Worm (Caenorhabditis elegans): Measurements from ENCODE around the gene rpl-35.

Gene rpl-35

DNA sequence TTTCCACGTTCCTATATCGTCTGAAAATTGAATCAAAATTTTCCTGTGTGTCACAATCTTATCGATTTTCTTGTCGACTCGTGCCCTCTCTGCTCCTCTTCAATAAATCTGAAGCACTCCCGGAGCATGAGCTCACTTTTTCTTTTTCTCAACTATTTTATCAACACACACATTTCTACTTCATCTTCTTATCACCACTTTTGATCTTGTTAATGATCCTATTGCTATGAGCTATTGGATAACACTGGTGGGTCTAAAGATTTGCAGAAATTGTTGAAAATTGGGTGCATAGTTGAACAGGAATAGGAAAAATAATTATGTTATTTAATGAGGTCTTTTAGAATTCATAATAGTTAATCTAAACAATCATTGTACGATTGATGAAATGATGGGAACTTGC is 49.7 kb upstream of the rpl-35 start:
- TF ChIP-seq unc-39 (tag; optimal IDR thresholded peaks at IDR 0.05): no peak
- no peak for TF ChIP-seq elt-1 (tag; optimal IDR thresholded peaks at IDR 0.05)
- peak; percentile 98 for TF ChIP-seq egl-5 (tag; optimal IDR thresholded peaks at IDR 0.05)
- no peak for TF ChIP-seq nfya-1 (tag; optimal IDR thresholded peaks at IDR 0.05; ENCODE audit: insufficient read depth)
- TF ChIP-seq ceh-9 (tag; optimal IDR thresholded peaks at IDR 0.05): no peak

DNA sequence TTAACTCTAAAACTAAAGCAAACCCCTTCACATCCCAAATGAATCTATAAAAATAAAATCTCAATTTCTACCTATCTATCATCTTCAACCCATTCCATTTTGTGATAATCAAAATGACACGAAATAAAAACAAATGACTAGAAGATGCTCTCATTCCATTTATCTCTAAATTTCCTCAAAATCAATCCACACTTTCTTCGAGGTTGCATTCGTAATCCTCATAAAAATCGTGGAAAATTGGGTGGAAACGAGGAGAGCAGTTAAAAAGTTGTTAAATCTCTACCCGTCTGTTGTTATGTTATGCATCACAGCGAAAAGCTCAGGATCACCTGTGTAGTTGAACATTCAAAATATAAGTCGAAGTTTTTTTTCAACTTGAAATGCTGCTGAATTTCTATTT is 48.0 kb upstream of the rpl-35 start:
- TF ChIP-seq egl-5 (tag; optimal IDR thresholded peaks at IDR 0.05) (peak; percentile 100), nhr-77 (tag; optimal IDR thresholded peaks at IDR 0.05) (no peak)

DNA sequence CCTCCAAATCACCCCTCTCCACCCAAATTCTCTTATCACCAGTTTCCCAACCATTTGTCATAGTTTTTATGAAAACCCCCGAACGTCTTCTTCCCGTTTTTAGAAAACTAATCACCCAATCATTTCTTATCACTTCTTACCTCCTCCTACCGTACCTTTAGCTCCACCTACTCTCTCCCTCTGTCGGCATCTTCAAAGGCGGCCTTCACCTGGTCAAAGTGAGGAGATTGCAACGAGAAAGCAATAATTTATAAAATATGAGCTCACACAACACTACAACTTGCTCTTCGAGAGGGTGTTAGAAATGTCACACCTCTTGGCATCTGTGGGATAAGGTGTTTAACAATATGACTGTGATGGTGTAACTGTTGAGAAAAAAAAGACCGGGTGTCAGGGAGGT is 45.9 kb upstream of the rpl-35 start:
- peak; percentile 98 for TF ChIP-seq egl-5 (tag; optimal IDR thresholded peaks at IDR 0.05)
- TF ChIP-seq ztf-11 (tag; optimal IDR thresholded peaks at IDR 0.05): no peak
- peak; percentile 11 for TF ChIP-seq nfya-1 (tag; optimal IDR thresholded peaks at IDR 0.05; ENCODE audit: insufficient read depth)

DNA sequence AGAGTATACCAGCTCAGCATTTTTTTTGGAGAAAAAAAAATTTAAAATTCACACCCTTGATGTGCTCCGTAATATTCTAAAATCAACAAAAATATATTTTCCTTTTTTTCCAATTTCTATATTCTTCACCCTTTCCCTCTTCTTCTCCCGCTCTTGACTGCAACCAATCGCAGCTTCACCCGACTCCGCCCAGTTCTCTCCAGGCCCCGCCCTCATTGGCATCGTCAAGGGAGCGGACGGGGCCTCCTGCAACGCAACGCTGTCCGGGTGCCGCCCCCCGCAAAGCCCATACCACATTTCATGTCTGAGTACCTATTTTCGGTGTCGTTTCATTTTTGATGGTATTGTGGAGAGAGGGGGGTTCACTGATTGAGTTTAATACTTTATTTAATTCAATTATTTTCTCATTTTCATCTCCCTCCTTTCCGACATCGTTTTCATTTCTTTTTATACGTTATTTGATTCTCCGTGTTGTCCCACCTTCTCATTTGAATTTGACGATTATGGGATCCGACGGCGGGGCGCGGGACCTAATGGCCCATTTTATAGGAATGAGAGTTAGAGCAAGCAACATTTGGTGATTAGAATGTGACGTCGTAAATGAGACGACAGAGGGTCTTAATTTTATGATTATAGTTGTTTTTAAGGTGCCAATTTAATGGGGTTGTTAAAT is 42.6 kb upstream of the rpl-35 start:
- TF ChIP-seq lin-15B (tag; optimal IDR thresholded peaks at IDR 0.05): no peak
- no peak for TF ChIP-seq nhr-76 (tag; optimal IDR thresholded peaks at IDR 0.05)
- TF ChIP-seq fkh-10 (GFP tag; optimal IDR thresholded peaks at IDR 0.05): no peak
- TF ChIP-seq lin-39 (tag; optimal IDR thresholded peaks at IDR 0.05): no peak
- no peak for TF ChIP-seq snpc-4 (tag; optimal IDR thresholded peaks at IDR 0.05)
- no peak for TF ChIP-seq pha-4 (tag; optimal IDR thresholded peaks at IDR 0.05)
- TF ChIP-seq egl-27 (tag; optimal IDR thresholded peaks at IDR 0.05): no peak
- TF ChIP-seq nhr-12 (tag; optimal IDR thresholded peaks at IDR 0.05): no peak
- peak; percentile 100 for TF ChIP-seq egl-5 (tag; optimal IDR thresholded peaks at IDR 0.05)
- no peak for TF ChIP-seq fos-1 (tag; optimal IDR thresholded peaks at IDR 0.05)
- TF ChIP-seq nfya-1 (tag; optimal IDR thresholded peaks at IDR 0.05; ENCODE audit: insufficient read depth): peak; percentile 96
- TF ChIP-seq nhr-43 (tag; optimal IDR thresholded peaks at IDR 0.05; ENCODE audit: poor library complexity, severe bottlenecking): no peak
- TF ChIP-seq mdl-1 (tag; optimal IDR thresholded peaks at IDR 0.05): no peak
- TF ChIP-seq eor-1 (tag; optimal IDR thresholded peaks at IDR 0.05): no peak

DNA sequence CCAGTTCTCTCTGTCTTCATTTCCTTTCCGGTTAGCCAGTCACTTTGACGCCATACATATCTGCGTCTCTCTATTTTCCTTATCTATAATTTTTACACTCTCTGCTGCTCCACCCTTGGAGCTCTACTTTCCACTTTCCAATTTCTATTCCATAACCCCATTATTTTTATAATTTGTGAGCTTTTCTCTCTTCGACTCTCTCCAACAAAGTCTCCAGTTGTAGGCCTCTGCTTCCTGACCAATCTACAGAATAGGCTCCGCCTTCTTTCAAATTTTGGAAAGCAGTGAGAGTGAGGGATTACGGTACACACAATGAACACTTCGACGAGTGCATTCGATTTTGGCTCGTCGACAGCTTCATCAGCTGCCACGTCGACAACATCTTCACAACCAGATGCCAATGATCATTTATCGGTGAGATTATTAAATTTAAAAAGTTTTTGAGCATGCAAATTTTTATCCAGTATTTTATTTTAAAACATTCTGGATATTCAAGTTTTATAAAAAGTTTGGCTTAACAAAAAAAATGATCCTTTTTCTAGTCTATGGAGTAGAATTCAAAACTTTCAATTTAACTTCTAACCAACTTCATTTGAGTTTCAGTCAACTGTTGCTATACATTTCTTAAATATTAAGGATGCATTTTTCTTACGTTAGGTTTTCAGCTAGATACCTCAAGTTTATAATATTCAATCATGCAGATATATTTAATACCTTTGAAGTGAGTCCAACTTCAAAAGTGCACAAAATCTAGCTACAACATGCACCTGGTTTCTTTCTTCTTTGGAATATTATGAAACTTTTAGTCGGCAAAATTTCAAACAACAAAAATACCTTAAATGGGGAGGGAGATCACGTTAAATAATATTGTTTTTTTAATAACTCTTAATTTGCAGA is 40.5 kb upstream of the rpl-35 start, which contains the start of gene egl-5:
Gene egl-5 (plus strand): TSS at position 216 of the 897 bp plus-strand sequence.
- TF ChIP-seq nfya-1 (tag; optimal IDR thresholded peaks at IDR 0.05; ENCODE audit: insufficient read depth) (peak; percentile 79), elt-2 (tag; optimal IDR thresholded peaks at IDR 0.05) (no peak), tbx-2 (tag; optimal IDR thresholded peaks at IDR 0.05) (no peak), nhr-23 (tag; optimal IDR thresholded peaks at IDR 0.05) (peak; percentile 100), daf-12 (tag; optimal IDR thresholded peaks at IDR 0.05) (no peak), fkh-2 (tag; optimal IDR thresholded peaks at IDR 0.05) (no peak), nhr-25 (tag; optimal IDR thresholded peaks at IDR 0.05) (no peak), lin-39 (tag; optimal IDR thresholded peaks at IDR 0.05) (no peak), skn-1 (tag; optimal IDR thresholded peaks at IDR 0.05) (peak; percentile 100), ceh-16 (tag; optimal IDR thresholded peaks at IDR 0.05) (no peak), ZK546.5 (tag; optimal IDR thresholded peaks at IDR 0.05) (no peak), ztf-11 (tag; optimal IDR thresholded peaks at IDR 0.05) (no peak), lsy-12 (tag; optimal IDR thresholded peaks at IDR 0.05) (no peak), ztf-4 (tag; optimal IDR thresholded peaks at IDR 0.05) (no peak), snpc-4 (tag; optimal IDR thresholded peaks at IDR 0.05) (no peak), unc-39 (tag; optimal IDR thresholded peaks at IDR 0.05) (no peak), unc-62 (GFP tag; optimal IDR thresholded peaks at IDR 0.05) (no peak), nhr-28 (tag; optimal IDR thresholded peaks at IDR 0.05) (no peak), egl-5 (tag; optimal IDR thresholded peaks at IDR 0.05) (peak; percentile 99), egl-27 (tag; optimal IDR thresholded peaks at IDR 0.05) (no peak), mdl-1 (tag; optimal IDR thresholded peaks at IDR 0.05) (no peak), mml-1 (tag; optimal IDR thresholded peaks at IDR 0.05) (no peak), sea-2 (GFP tag; optimal IDR thresholded peaks at IDR 0.05) (no peak), lin-15B (tag; optimal IDR thresholded peaks at IDR 0.05) (no peak)
